Worm (Caenorhabditis elegans): ENCODE results near the gene marb-1.

DNA sequence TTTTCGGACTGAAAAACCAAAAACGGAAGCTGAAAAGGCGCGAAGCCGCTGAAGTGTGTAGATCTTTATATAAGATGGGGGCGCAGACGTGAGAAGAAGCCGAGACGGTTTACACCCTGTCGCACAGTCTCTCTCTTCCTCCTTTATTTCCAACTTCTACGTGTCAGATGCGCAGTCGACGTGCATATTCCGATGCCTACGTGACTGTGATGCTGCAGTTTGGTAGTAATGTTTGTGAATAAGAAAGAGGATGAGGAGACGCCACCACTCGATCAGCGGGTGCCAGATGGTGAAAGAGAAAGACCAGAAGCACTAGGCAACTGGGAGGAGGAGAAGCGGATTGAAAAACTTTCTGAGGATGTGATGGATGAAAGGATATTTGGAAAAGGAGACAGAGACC lies 9.4 kb upstream of the marb-1 start:
- TF ChIP-seq sox-4 (tag; optimal IDR thresholded peaks at IDR 0.05) (no peak), nhr-20 (tag; optimal IDR thresholded peaks at IDR 0.05) (no peak), nhr-12 (tag; optimal IDR thresholded peaks at IDR 0.05) (no peak), hpl-2 (GFP tag; optimal IDR thresholded peaks at IDR 0.05) (no peak), aly-2 (tag; optimal IDR thresholded peaks at IDR 0.05) (no peak), unc-130 (tag; optimal IDR thresholded peaks at IDR 0.05) (no peak), nhr-11 (tag; optimal IDR thresholded peaks at IDR 0.05) (no peak), ces-1 (GFP tag; optimal IDR thresholded peaks at IDR 0.05) (no peak), elt-3 (tag; optimal IDR thresholded peaks at IDR 0.05) (no peak)

Measured in whole organism, L1 larva.